Worm (Caenorhabditis elegans) whole organism, midembryonic: ENCODE data around the gene his-62.

Experiments
- T22C8.4 ChIP-seq: fragments of 200-800 bp; sonication (Bioruptor generic); IDR thresholded peaks from 2 replicates; pipeline ENCODE4 v1.3.6; 2022; ENCODE audit warnings: missing genetic modification characterization, missing compliant biosample characterization
- cog-1 ChIP-seq: sonication (generic microtip); optimal IDR thresholded peaks from 2 replicates; lab custom pipeline; 2016; ENCODE audit warnings: missing genetic modification characterization, missing compliant biosample characterization
- flt-1 ChIP-seq: fragments of 200-800 bp; sonication (Bioruptor generic); IDR thresholded peaks from 2 replicates; pipeline ENCODE4 v1.3.6; 2022; ENCODE audit warnings: missing genetic modification characterization, missing compliant biosample characterization
- klf-2 ChIP-seq: fragments of 200-800 bp; sonication (Bioruptor generic); conservative IDR thresholded peaks from 2 replicates; pipeline ENCODE4 v1.3.6; 2022; ENCODE audit warnings: missing genetic modification reagents, missing genetic modification characterization, missing compliant biosample characterization
- med-1 ChIP-seq: sonication (generic microtip); optimal IDR thresholded peaks from 2 replicates; lab custom pipeline; 2017; ENCODE audit warnings: missing genetic modification characterization, mild to moderate bottlenecking, missing compliant biosample characterization, antibody characterized with exemption, missing genetic modification reagents; ENCODE audit not compliant: insufficient read depth
- ref-1 ChIP-seq: fragments of 200-800 bp; sonication (Bioruptor generic); conservative IDR thresholded peaks from 2 replicates; pipeline ENCODE4 v1.3.6; 2022; ENCODE audit warnings: missing genetic modification reagents, missing genetic modification characterization, missing compliant biosample characterization
- tab-1 ChIP-seq: fragments of 200-800 bp; sonication (Bioruptor generic); IDR thresholded peaks from 2 replicates; pipeline ENCODE4 v1.3.6; 2022; ENCODE audit warnings: missing genetic modification characterization, missing compliant biosample characterization
- ztf-23 ChIP-seq: fragments of 200-800 bp; sonication (Bioruptor generic); IDR thresholded peaks from 2 replicates; pipeline ENCODE4 v1.3.6; 2022; ENCODE audit warnings: missing genetic modification reagents, missing genetic modification characterization, missing compliant biosample characterization
- ztf-29 ChIP-seq: fragments of 200-800 bp; sonication (Bioruptor generic); IDR thresholded peaks from 2 replicates; pipeline ENCODE4 v1.3.6; 2022; ENCODE audit warnings: missing genetic modification reagents, missing genetic modification characterization, missing compliant biosample characterization

Gene his-62

ce11 chrIV:7460225-7460624 is 26.1 kb upstream of the his-62 start, which contains the start of gene F13B6.2:
TSS of gene F13B6.2 (minus strand) at chrIV:7460325.
- no peak for TF ChIP-seq ztf-29
- TF ChIP-seq klf-2 (GFP tag; lab: Robert Waterston, UW) = no peak
- no peak for TF ChIP-seq tab-1 (GFP tag; lab: Robert Waterston, UW)
- no peak for TF ChIP-seq T22C8.4
- TF ChIP-seq med-1 = no peak
- no peak for TF ChIP-seq ref-1 (GFP tag; lab: Robert Waterston, UW)
- no peak for TF ChIP-seq cog-1
- no peak for TF ChIP-seq ztf-23 (GFP tag; lab: Robert Waterston, UW)
- TF ChIP-seq flt-1 = no peak

- TF ChIP-seq klf-2 (GFP tag; lab: Robert Waterston, UW) = no peak
- no peak for TF ChIP-seq tab-1 (GFP tag; lab: Robert Waterston, UW)
- no peak for TF ChIP-seq flt-1
- no peak for TF ChIP-seq cog-1
- TF ChIP-seq ztf-23 (GFP tag; lab: Robert Waterston, UW) = no peak
- no peak for TF ChIP-seq ztf-29
- TF ChIP-seq ref-1 (GFP tag; lab: Robert Waterston, UW) = no peak
- TF ChIP-seq T22C8.4 = no peak
- TF ChIP-seq med-1 = no peak
These were observed 20.5 kb upstream of the his-62 start, which contains the start of gene F13B6.3 for ce11 chrIV:7465857-7466256. TSS of gene F13B6.3 (minus strand) at chrIV:7465957.

ce11 chrIV:7467170-7467569 is 19.2 kb upstream of the his-62 start:
- TF ChIP-seq klf-2 (GFP tag; lab: Robert Waterston, UW) (no peak), ref-1 (GFP tag; lab: Robert Waterston, UW) (no peak), cog-1 (no peak), med-1 (no peak), flt-1 (no peak), ztf-29 (no peak), ztf-23 (GFP tag; lab: Robert Waterston, UW) (no peak), T22C8.4 (no peak), tab-1 (GFP tag; lab: Robert Waterston, UW) (no peak)

- TF ChIP-seq ztf-23 (GFP tag; lab: Robert Waterston, UW) (no peak), klf-2 (GFP tag; lab: Robert Waterston, UW) (no peak), ztf-29 (no peak), tab-1 (GFP tag; lab: Robert Waterston, UW) (no peak), cog-1 (no peak), ref-1 (GFP tag; lab: Robert Waterston, UW) (no peak), T22C8.4 (no peak), med-1 (no peak), flt-1 (no peak)
These were observed 17.7 kb upstream of the his-62 start for ce11 chrIV:7468638-7469037.

- no peak for TF ChIP-seq T22C8.4
- TF ChIP-seq klf-2 (GFP tag; lab: Robert Waterston, UW) = no peak
- TF ChIP-seq tab-1 (GFP tag; lab: Robert Waterston, UW) = no peak
- no peak for TF ChIP-seq ref-1 (GFP tag; lab: Robert Waterston, UW)
These were observed 16.4 kb upstream of the his-62 start, which contains the start of gene F55G1.7 for ce11 chrIV:7469782-7470413. TSS of gene F55G1.7 (minus strand) at chrIV:7469832.

ce11 chrIV:7473159-7473649 is 13.1 kb upstream of the his-62 start, which contains the start of the genes plk-3 and F55G1.6:
TSS of gene plk-3 (minus strand) at chrIV:7473209.
TSS of gene F55G1.6 (plus strand) at chrIV:7473517.
- TF ChIP-seq klf-2 (GFP tag; lab: Robert Waterston, UW) (no peak), ztf-23 (GFP tag; lab: Robert Waterston, UW) (no peak), flt-1 (no peak)

ce11 chrIV:7474826-7475225 is 11.5 kb upstream of the his-62 start, which contains the start of gene slc-25A18.2:
TSS of gene slc-25A18.2 (plus strand) at chrIV:7475041.
- TF ChIP-seq flt-1 (no peak), T22C8.4 (no peak), klf-2 (GFP tag; lab: Robert Waterston, UW) (no peak), med-1 (no peak), cog-1 (no peak), ref-1 (GFP tag; lab: Robert Waterston, UW) (no peak), ztf-23 (GFP tag; lab: Robert Waterston, UW) (no peak), tab-1 (GFP tag; lab: Robert Waterston, UW) (no peak), ztf-29 (no peak)

- TF ChIP-seq tab-1 (GFP tag; lab: Robert Waterston, UW) (no peak), ztf-29 (no peak), cog-1 (no peak), ztf-23 (GFP tag; lab: Robert Waterston, UW) (no peak), med-1 (no peak), flt-1 (no peak), klf-2 (GFP tag; lab: Robert Waterston, UW) (no peak), T22C8.4 (no peak), ref-1 (GFP tag; lab: Robert Waterston, UW) (no peak)
These were observed 9.1 kb upstream of the his-62 start, which contains the start of gene pycr-4 for ce11 chrIV:7477197-7477596. TSS of gene pycr-4 (minus strand) at chrIV:7477297.

ce11 chrIV:7477697-7478096 is 8.6 kb upstream of the his-62 start:
- TF ChIP-seq ztf-29 = no peak
- TF ChIP-seq ref-1 (GFP tag; lab: Robert Waterston, UW) = no peak
- TF ChIP-seq flt-1 = no peak
- TF ChIP-seq T22C8.4 = no peak
- no peak for TF ChIP-seq cog-1
- no peak for TF ChIP-seq ztf-23 (GFP tag; lab: Robert Waterston, UW)
- no peak for TF ChIP-seq klf-2 (GFP tag; lab: Robert Waterston, UW)
- no peak for TF ChIP-seq med-1
- no peak for TF ChIP-seq tab-1 (GFP tag; lab: Robert Waterston, UW)

- TF ChIP-seq med-1 (no peak), ztf-23 (GFP tag; lab: Robert Waterston, UW) (no peak), ref-1 (GFP tag; lab: Robert Waterston, UW) (no peak), cog-1 (no peak), klf-2 (GFP tag; lab: Robert Waterston, UW) (no peak), flt-1 (no peak), tab-1 (GFP tag; lab: Robert Waterston, UW) (no peak), T22C8.4 (no peak), ztf-29 (no peak)
These were observed 8.2 kb upstream of the his-62 start, which contains the start of gene rod-1 for ce11 chrIV:7478134-7478533. TSS of gene rod-1 (plus strand) at chrIV:7478452.
